Fruit fly (Drosophila melanogaster): ENCODE data around the gene hay.

The hay gene

dm6 chr3L:10664511-10665062 is 33.7 kb downstream of the hay start, which contains the start of gene simj:
TSS of gene simj (plus strand) at chr3L:10664739.
- TF ChIP-seq ind (GFP tag; optimal IDR thresholded peaks at IDR 0.05) (no peak), Gug (GFP tag; IDR thresholded peaks at IDR 0.05) (peak; percentile 27; the same call in 1 of the 4 replicates), klu (GFP tag; IDR thresholded peaks at IDR 0.05) (no peak), sima (GFP tag; optimal IDR thresholded peaks at IDR 0.05) (peak; percentile 8), gcm2 (GFP tag; optimal IDR thresholded peaks at IDR 0.05) (peak; percentile 61), nau (GFP tag; optimal IDR thresholded peaks at IDR 0.05) (peak; percentile 58), rib (GFP tag; IDR thresholded peaks at IDR 0.05) (peak; percentile 70; the same call in 1 of the 2 replicates), CG6813 (GFP tag; optimal IDR thresholded peaks at IDR 0.05) (peak; percentile 30), CG6854 (GFP tag; optimal IDR thresholded peaks at IDR 0.05) (no peak), dm (GFP tag; optimal IDR thresholded peaks at IDR 0.05) (peak; percentile 2), pum (GFP tag; optimal IDR thresholded peaks at IDR 0.05) (no peak), Dref (GFP tag; IDR thresholded peaks at IDR 0.05) (no peak; the same call in none of the 2 replicates), Bdp1 (GFP tag; optimal IDR thresholded peaks at IDR 0.05) (no peak), Xbp1 (GFP tag; optimal IDR thresholded peaks at IDR 0.05) (peak; percentile 49), pan (optimal IDR thresholded peaks at IDR 0.05) (no peak), pan (GFP tag; optimal IDR thresholded peaks at IDR 0.05 in 1 of 2, IDR thresholded peaks at IDR 0.05 in 1 of 2) (peak in 1 of 2 experiments; percentile 27), her (GFP tag; optimal IDR thresholded peaks at IDR 0.05) (peak; percentile 80), jumu (GFP tag; optimal IDR thresholded peaks at IDR 0.05) (peak; percentile 46), CG16813 (GFP tag; IDR thresholded peaks at IDR 0.05; ENCODE audit: partially characterized antibody) (peak; percentile 83), CG8089 (GFP tag; optimal IDR thresholded peaks at IDR 0.05) (peak; percentile 23), Scr (GFP tag; IDR thresholded peaks at IDR 0.05; ENCODE audit: partially characterized antibody) (peak; percentile 87), CG17385 (GFP tag; optimal IDR thresholded peaks at IDR 0.05) (peak; percentile 64), org-1 (GFP tag; optimal IDR thresholded peaks at IDR 0.05) (no peak), CG4707 (GFP tag; optimal IDR thresholded peaks at IDR 0.05) (peak; percentile 63), CG2875 (GFP tag; optimal IDR thresholded peaks at IDR 0.05) (peak; percentile 17), dimm (GFP tag; IDR thresholded peaks at IDR 0.05) (no peak), Chrac-16 (GFP tag; optimal IDR thresholded peaks at IDR 0.05) (peak; percentile 21), salm (tag; optimal IDR thresholded peaks at IDR 0.05) (peak; percentile 50), CG12744 (GFP tag; optimal IDR thresholded peaks at IDR 0.05) (peak; percentile 12), CG6654 (GFP tag; optimal IDR thresholded peaks at IDR 0.05) (no peak), jing (GFP tag; optimal IDR thresholded peaks at IDR 0.05) (no peak), br (optimal IDR thresholded peaks at IDR 0.05) (no peak), kah (GFP tag; optimal IDR thresholded peaks at IDR 0.05) (peak; percentile 67), ftz-f1 (GFP tag; optimal IDR thresholded peaks at IDR 0.05) (peak; percentile 14), CG7271 (tag; optimal IDR thresholded peaks at IDR 0.05) (peak; percentile 72), CG10147 (GFP tag; optimal IDR thresholded peaks at IDR 0.05) (peak; percentile 2), nerfin-1 (tag; optimal IDR thresholded peaks at IDR 0.05) (peak; percentile 64), vfl (GFP tag; optimal IDR thresholded peaks at IDR 0.05) (peak; percentile 55), CG8388 (GFP tag; optimal IDR thresholded peaks at IDR 0.05) (no peak), CG1832 (GFP tag; optimal IDR thresholded peaks at IDR 0.05) (no peak), Nf-YA (GFP tag; IDR thresholded peaks at IDR 0.05) (no peak), lilli (GFP tag; optimal IDR thresholded peaks at IDR 0.05) (peak; percentile 66), mld (GFP tag; IDR thresholded peaks at IDR 0.05; ENCODE audit: partially characterized antibody) (peak; percentile 69; the same call in 1 of the 3 replicates), gro (GFP tag; optimal IDR thresholded peaks at IDR 0.05) (peak; percentile 55), Hand (GFP tag; optimal IDR thresholded peaks at IDR 0.05) (peak; percentile 3), Meics (GFP tag; optimal IDR thresholded peaks at IDR 0.05) (peak; percentile 51), crc (GFP tag; optimal IDR thresholded peaks at IDR 0.05) (no peak), Hsf (GFP tag; optimal IDR thresholded peaks at IDR 0.05) (peak; percentile 51), CG17612 (GFP tag; IDR thresholded peaks at IDR 0.05) (no peak), Deaf1 (tag; optimal IDR thresholded peaks at IDR 0.05) (peak; percentile 60), Pdp1 (GFP tag; optimal IDR thresholded peaks at IDR 0.05) (peak; percentile 38 to 55)
